Worm (Caenorhabditis elegans) whole organism, L2 larva: ENCODE results near the gene str-67.

Source experiments
- ama-1 ChIP-seq: fragments of 150-350 bp; optimal IDR thresholded peaks from 2 replicates; lab custom pipeline; 2018; ENCODE audit warnings: inconsistent platforms
- crh-2 ChIP-seq: sonication (generic microtip); optimal IDR thresholded peaks from 2 replicates; lab custom pipeline; 2017; ENCODE audit warnings: missing biosample characterization, missing genetic modification characterization
- fos-1 ChIP-seq: fragments of 150-350 bp; optimal IDR thresholded peaks from 2 replicates; lab custom pipeline; 2014; ENCODE audit warnings: missing biosample characterization, missing genetic modification characterization
- lin-13 ChIP-seq: fragments of 150-350 bp; optimal IDR thresholded peaks from 2 replicates; lab custom pipeline; 2014; ENCODE audit warnings: missing biosample characterization, missing genetic modification reagents, missing genetic modification characterization
- lsy-2 ChIP-seq, 2 experiments: fragments of 150-350 bp in 1 of 2; sonication (generic microtip) in 1 of 2; optimal IDR thresholded peaks; 2 replicates each; lab custom pipeline; 2014 to 2017; ENCODE audit warnings: missing biosample characterization in 2 of 2, missing genetic modification characterization in 2 of 2
- nhr-23 ChIP-seq: fragments of 150-350 bp; optimal IDR thresholded peaks from 2 replicates; lab custom pipeline; 2014; ENCODE audit warnings: missing biosample characterization, missing genetic modification reagents, missing genetic modification characterization
- zag-1 ChIP-seq: fragments of 150-350 bp; optimal IDR thresholded peaks from 2 replicates; lab custom pipeline; 2014; ENCODE audit warnings: missing biosample characterization, missing genetic modification characterization

DNA sequence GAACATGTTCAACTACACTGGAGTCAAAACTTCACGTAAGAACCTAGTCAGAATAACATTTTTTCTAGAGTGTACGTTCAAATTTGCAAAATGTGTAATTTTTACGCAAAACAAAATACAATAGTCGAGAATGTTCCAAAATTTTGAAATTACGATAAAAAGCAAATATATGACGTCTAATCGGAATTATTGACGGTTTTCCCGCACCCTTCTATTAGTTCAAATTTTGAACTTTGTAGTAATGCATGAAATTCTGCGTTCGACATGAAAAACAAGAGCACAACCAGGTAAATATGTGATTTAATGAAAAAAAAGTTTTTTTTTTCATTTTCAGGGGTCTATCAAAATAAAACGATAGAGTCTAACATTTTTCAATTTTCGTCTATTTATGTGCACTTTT lies 26.3 kb downstream of the str-67 start:
- TF ChIP-seq nhr-23 (tag; lab: Kevin White, UChicago) (no peak), lsy-2 (tag; optimal IDR thresholded peaks at IDR 0.05; lab: Kevin White, UChicago) (no peak), ama-1 (lab: Kevin White, UChicago) (no peak), zag-1 (tag; lab: Kevin White, UChicago) (no peak), crh-2 (tag; lab: Kevin White, UChicago) (no peak), lin-13 (GFP tag; lab: Kevin White, UChicago) (no peak), fos-1 (tag; lab: Kevin White, UChicago) (no peak)
